Worm (Caenorhabditis elegans) whole organism, L1 larva: Measurements from ENCODE around the gene slcr-46.1.
A peak's percentile ranks its signal among the peaks of the same experiment; 100 is the strongest.

Experiments
- C04F5.9 ChIP-seq: sonication (generic microtip); optimal IDR thresholded peaks from 2 replicates; lab custom pipeline; 2016; ENCODE audit warnings: missing genetic modification characterization, missing compliant biosample characterization
- aly-2 ChIP-seq: fragments of 150-350 bp; optimal IDR thresholded peaks from 2 replicates; lab custom pipeline; 2014; ENCODE audit warnings: missing biosample characterization, missing genetic modification characterization
- ceh-63 ChIP-seq: fragments of 200-800 bp; sonication (Bioruptor generic); optimal IDR thresholded peaks from 2 replicates; lab custom pipeline; 2018; ENCODE audit warnings: mild to moderate bottlenecking, missing genetic modification characterization, missing compliant biosample characterization
- ceh-82 ChIP-seq, 3 experiments: fragments of 150-350 bp in 1 of 3; sonication (generic microtip) in 2 of 3; optimal IDR thresholded peaks; 2 replicates each; lab custom pipeline; 2014 to 2017; ENCODE audit warnings: missing biosample characterization in 3 of 3, missing genetic modification characterization in 3 of 3
- dsc-1 ChIP-seq: sonication (generic microtip); optimal IDR thresholded peaks from 2 replicates; lab custom pipeline; 2016; ENCODE audit warnings: mild to moderate bottlenecking, missing genetic modification characterization, missing compliant biosample characterization
- efl-1 ChIP-seq, 4 experiments: fragments of 150-350 bp; optimal IDR thresholded peaks in 3 of 4; peaks in 1 of 4; 1 replicate in 1 of 4; 2 replicates in 3 of 4; lab custom pipeline; 2014; ENCODE audit warnings: missing biosample characterization in 2 of 4, missing genetic modification characterization in 2 of 4, missing genetic modification reagents in 2 of 4
- efl-3 ChIP-seq: fragments of 200-800 bp; sonication (Bioruptor generic); optimal IDR thresholded peaks from 2 replicates; lab custom pipeline; 2018; ENCODE audit warnings: mild to moderate bottlenecking, missing genetic modification characterization, missing compliant biosample characterization
- egl-13 ChIP-seq: sonication (generic microtip); optimal IDR thresholded peaks from 2 replicates; lab custom pipeline; 2016; ENCODE audit warnings: missing genotype, missing genetic modification reagents, missing genetic modification characterization, missing compliant biosample characterization
- egl-27 ChIP-seq, 2 experiments: fragments of 150-350 bp in 1 of 2; sonication (generic microtip); optimal IDR thresholded peaks; 3 replicates each; lab custom pipeline; 2017 to 2018; ENCODE audit warnings: missing biosample characterization in 2 of 2, missing genetic modification characterization in 2 of 2, missing genetic modification reagents in 2 of 2
- elt-3 ChIP-seq, 6 experiments: fragments of 150-350 bp in 1 of 6; sonication (generic microtip); optimal IDR thresholded peaks; 2 replicates each; lab custom pipeline; 2017 to 2018; ENCODE audit warnings: missing biosample characterization in 6 of 6, missing genetic modification characterization in 6 of 6, inconsistent platforms in 1 of 6
- fkh-10 ChIP-seq: sonication (generic microtip); optimal IDR thresholded peaks from 2 replicates; lab custom pipeline; 2017; ENCODE audit warnings: missing biosample characterization, missing genetic modification reagents, missing genetic modification characterization
- fkh-8 ChIP-seq: sonication (generic microtip); optimal IDR thresholded peaks from 2 replicates; lab custom pipeline; 2016; ENCODE audit warnings: mild to moderate bottlenecking, missing genetic modification characterization, missing compliant biosample characterization
- grh-1 ChIP-seq: fragments of 200-800 bp; sonication (Bioruptor generic); IDR thresholded peaks from 2 replicates; pipeline ENCODE4 v1.3.6; 2022; ENCODE audit warnings: missing genetic modification reagents, missing genetic modification characterization, missing compliant biosample characterization
- hlh-17 ChIP-seq: fragments of 200-800 bp; sonication (Bioruptor generic); optimal IDR thresholded peaks from 2 replicates; lab custom pipeline; 2018; ENCODE audit warnings: missing genetic modification characterization, mild to moderate bottlenecking, missing compliant biosample characterization, moderate library complexity, borderline replicate concordance
- hlh-4 ChIP-seq: sonication (generic microtip); optimal IDR thresholded peaks from 2 replicates; lab custom pipeline; 2016; ENCODE audit warnings: mild to moderate bottlenecking, missing genetic modification characterization, missing compliant biosample characterization
- hpl-2 ChIP-seq: fragments of 150-350 bp; optimal IDR thresholded peaks from 2 replicates; lab custom pipeline; 2014; ENCODE audit warnings: missing biosample characterization, missing genetic modification reagents, missing genetic modification characterization
- jun-1 ChIP-seq: fragments of 150-350 bp; optimal IDR thresholded peaks from 2 replicates; lab custom pipeline; 2014; ENCODE audit warnings: missing biosample characterization, missing genetic modification reagents, missing genetic modification characterization
- lin-14 ChIP-seq: fragments of 200-800 bp; sonication (Bioruptor generic); optimal IDR thresholded peaks from 2 replicates; lab custom pipeline; 2018; ENCODE audit warnings: mild to moderate bottlenecking, missing genetic modification characterization, moderate library complexity, missing compliant biosample characterization
- lin-35 ChIP-seq, 2 experiments: fragments of 150-350 bp; optimal IDR thresholded peaks; 2 replicates each; lab custom pipeline; 2014; ENCODE audit warnings: missing biosample characterization in 2 of 2, missing genetic modification characterization in 2 of 2, missing genetic modification reagents in 2 of 2
- lin-39 ChIP-seq: fragments of 150-350 bp; optimal IDR thresholded peaks from 2 replicates; lab custom pipeline; 2014; ENCODE audit warnings: missing biosample characterization, missing genetic modification reagents, missing genetic modification characterization
- lir-3 ChIP-seq: sonication (generic microtip); optimal IDR thresholded peaks from 2 replicates; lab custom pipeline; 2016; ENCODE audit warnings: mild to moderate bottlenecking, missing genetic modification characterization, moderate library complexity, missing compliant biosample characterization; ENCODE audit not compliant: poor library complexity
- mdl-1 ChIP-seq, 2 experiments: fragments of 150-350 bp; optimal IDR thresholded peaks; 2 replicates each; lab custom pipeline; 2014 to 2017; ENCODE audit warnings: missing biosample characterization in 2 of 2, missing genetic modification characterization in 2 of 2, inconsistent platforms in 1 of 2
- nhr-20 ChIP-seq: sonication (generic microtip); optimal IDR thresholded peaks from 2 replicates; lab custom pipeline; 2016; ENCODE audit warnings: mild to moderate bottlenecking, missing genetic modification characterization, missing compliant biosample characterization
- nhr-71 ChIP-seq: sonication (generic microtip); optimal IDR thresholded peaks from 2 replicates; lab custom pipeline; 2016; ENCODE audit warnings: mild to moderate bottlenecking, missing genetic modification characterization, moderate library complexity, missing compliant biosample characterization
- nhr-76 ChIP-seq: sonication (generic microtip); optimal IDR thresholded peaks from 2 replicates; lab custom pipeline; 2017; ENCODE audit warnings: missing biosample characterization, missing genetic modification characterization
- pax-3 ChIP-seq: fragments of 200-800 bp; sonication (Bioruptor generic); optimal IDR thresholded peaks from 2 replicates; lab custom pipeline; 2018; ENCODE audit warnings: mild to moderate bottlenecking, missing genetic modification characterization, moderate library complexity, missing compliant biosample characterization
- skn-1 ChIP-seq: fragments of 150-350 bp; optimal IDR thresholded peaks from 2 replicates; lab custom pipeline; 2014; ENCODE audit warnings: missing biosample characterization, missing genetic modification characterization
- snpc-4 ChIP-seq: fragments of 150-350 bp; optimal IDR thresholded peaks from 2 replicates; lab custom pipeline; 2014; ENCODE audit warnings: missing biosample characterization, missing genetic modification characterization
- unc-86 ChIP-seq: sonication (generic microtip); optimal IDR thresholded peaks from 2 replicates; lab custom pipeline; 2016; ENCODE audit warnings: missing genetic modification characterization, missing compliant biosample characterization
- unc-98 ChIP-seq: fragments of 200-800 bp; sonication (Bioruptor generic); IDR thresholded peaks from 2 replicates; pipeline ENCODE4 v1.3.6; 2022; ENCODE audit warnings: missing genetic modification characterization, missing compliant biosample characterization
- ztf-11 ChIP-seq, 2 experiments: sonication (generic microtip); optimal IDR thresholded peaks; 2 replicates each; lab custom pipeline; 2016 to 2017; ENCODE audit warnings: missing genetic modification characterization in 2 of 2, missing biosample characterization in 1 of 2, missing compliant biosample characterization in 1 of 2
- ztf-4 ChIP-seq: fragments of 150-350 bp; optimal IDR thresholded peaks from 2 replicates; lab custom pipeline; 2014; ENCODE audit warnings: missing biosample characterization, missing genetic modification characterization

slcr-46.1 gene

DNA sequence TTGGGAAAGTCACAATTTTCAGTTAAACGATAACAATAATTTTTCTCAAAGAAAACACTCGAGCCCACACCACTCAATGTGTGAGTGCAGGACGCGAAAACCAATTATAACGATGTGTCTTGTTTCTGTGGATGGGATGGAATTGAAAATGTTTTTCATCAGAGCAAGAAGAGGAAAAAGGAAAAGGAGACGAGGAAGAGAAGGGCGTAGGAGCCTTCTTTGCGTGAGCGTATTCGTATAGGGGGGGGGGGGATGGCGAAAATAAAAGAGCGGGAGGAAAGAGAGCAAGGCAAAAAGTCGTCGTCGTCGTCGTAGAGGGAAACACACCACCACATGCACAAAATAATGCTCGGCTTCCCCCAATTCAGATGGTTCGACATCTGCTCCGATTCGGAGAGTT is 12.1 kb upstream of the slcr-46.1 start:
- TF ChIP-seq lin-35 (GFP tag; optimal IDR thresholded peaks at IDR 0.05; lab: Kevin White, UChicago) (no peak), ceh-82 (tag; optimal IDR thresholded peaks at IDR 0.05; lab: Kevin White, UChicago) (peak in 1 of 3 experiments; percentile 13), fkh-10 (peak; percentile 30), unc-86 (tag; lab: Kevin White, UChicago) (peak; percentile 28), ceh-63 (GFP tag; lab: Kevin White, UChicago) (peak; percentile 21), grh-1 (GFP tag; lab: Robert Waterston, UW) (no peak), fkh-8 (peak; percentile 19), snpc-4 (no peak), egl-13 (tag; lab: Kevin White, UChicago) (peak; percentile 21), dsc-1 (tag; lab: Kevin White, UChicago) (peak; percentile 38), egl-27 (tag; optimal IDR thresholded peaks at IDR 0.05; lab: Kevin White, UChicago) (no peak), hpl-2 (GFP tag; lab: Kevin White, UChicago) (no peak), lin-14 (peak; percentile 71)
- TF ChIP-seq, all 84 proteins: peak for 8

DNA sequence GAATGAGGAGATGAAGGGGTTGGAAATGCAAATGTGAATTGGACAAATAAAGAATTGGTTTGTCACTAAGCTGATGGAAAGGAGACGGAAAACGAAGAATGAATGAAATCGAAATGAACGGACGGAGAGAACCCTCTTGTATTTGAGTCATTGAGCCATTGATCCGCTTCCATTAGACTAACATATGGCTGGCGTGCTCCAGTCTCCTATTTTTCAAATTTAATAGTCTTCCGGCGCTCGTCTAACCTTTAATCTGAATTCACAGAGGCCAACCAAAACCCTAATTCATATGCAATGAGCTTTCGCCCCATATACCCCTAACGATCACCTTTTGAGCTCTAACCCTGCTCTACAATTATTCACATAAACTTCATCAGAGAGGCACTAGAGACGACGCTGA is 10.1 kb upstream of the slcr-46.1 start, which contains the start of gene C46C11.3:
TSS of gene C46C11.3 (plus strand) at position 301 of the 400 bp plus-strand sequence.
- TF ChIP-seq pax-3 (tag; lab: Kevin White, UChicago) (no peak), efl-3 (GFP tag; lab: Kevin White, UChicago) (no peak), fkh-8 (peak; percentile 24), nhr-20 (tag; lab: Kevin White, UChicago) (no peak), lin-35 (GFP tag; optimal IDR thresholded peaks at IDR 0.05; lab: Kevin White, UChicago) (no peak), mdl-1 (tag; optimal IDR thresholded peaks at IDR 0.05; lab: Kevin White, UChicago) (no peak)

DNA sequence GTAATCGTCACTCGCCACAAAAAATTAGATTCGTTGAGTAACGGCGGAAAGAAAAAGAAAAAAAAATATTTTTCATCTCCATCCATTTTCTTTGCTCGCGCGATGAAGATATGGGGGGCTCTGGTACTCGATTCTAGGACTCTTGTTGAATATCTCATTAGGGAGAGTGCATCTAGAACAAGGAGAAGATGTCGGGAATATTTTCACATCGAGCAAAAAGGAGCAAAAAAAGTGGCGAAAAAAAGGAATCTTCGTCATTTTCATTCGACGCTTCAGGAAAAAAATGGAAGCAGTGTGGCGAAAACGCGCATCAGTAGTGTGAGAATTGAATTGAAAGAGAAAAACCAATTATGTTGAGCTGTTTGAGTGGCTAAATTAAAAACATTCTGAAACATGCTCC is 8.5 kb upstream of the slcr-46.1 start:
- TF ChIP-seq ztf-11 (tag; optimal IDR thresholded peaks at IDR 0.05; lab: Kevin White, UChicago) (no peak), efl-1 (optimal IDR thresholded peaks at IDR 0.05; lab: Kevin White, UChicago) (no peak), efl-1 (GFP tag; optimal IDR thresholded peaks at IDR 0.05 in 1 of 2; lab: Kevin White, UChicago) (peak in 1 of 2 experiments; percentile 80), unc-98 (no peak), fkh-10 (peak; percentile 39), lin-14 (peak; percentile 62)

DNA sequence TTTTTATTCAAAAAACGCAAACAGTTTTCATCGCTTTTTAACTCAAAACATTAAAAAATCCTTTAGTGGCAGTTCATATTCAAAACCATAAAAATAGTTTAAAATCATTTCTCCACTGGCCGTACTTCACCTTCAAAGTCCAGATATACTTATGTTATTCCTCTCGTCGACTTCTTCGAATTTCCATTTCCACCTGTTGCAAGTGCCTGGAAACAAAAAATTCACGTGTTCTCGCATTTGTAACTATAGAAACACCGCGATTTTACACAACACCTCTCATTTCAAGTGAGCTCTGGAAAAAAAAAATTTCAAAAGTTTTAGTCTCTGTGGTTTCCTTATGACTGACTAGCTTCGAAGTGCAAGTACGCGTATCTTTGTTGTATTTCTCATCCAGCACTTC is 7.1 kb upstream of the slcr-46.1 start:
- TF ChIP-seq nhr-71 (tag; lab: Kevin White, UChicago), result peak; percentile 11
- peak; percentile 41 for TF ChIP-seq fkh-8
- TF ChIP-seq hlh-4 (tag; lab: Kevin White, UChicago), result peak; percentile 92
- TF ChIP-seq lin-39 (tag; lab: Kevin White, UChicago), result no peak
- no peak for TF ChIP-seq efl-1 (optimal IDR thresholded peaks at IDR 0.05; lab: Kevin White, UChicago)
- TF ChIP-seq efl-1 (GFP tag; optimal IDR thresholded peaks at IDR 0.05 in 1 of 2; lab: Kevin White, UChicago), result no peak
- TF ChIP-seq, all 84 proteins: peak for 3

DNA sequence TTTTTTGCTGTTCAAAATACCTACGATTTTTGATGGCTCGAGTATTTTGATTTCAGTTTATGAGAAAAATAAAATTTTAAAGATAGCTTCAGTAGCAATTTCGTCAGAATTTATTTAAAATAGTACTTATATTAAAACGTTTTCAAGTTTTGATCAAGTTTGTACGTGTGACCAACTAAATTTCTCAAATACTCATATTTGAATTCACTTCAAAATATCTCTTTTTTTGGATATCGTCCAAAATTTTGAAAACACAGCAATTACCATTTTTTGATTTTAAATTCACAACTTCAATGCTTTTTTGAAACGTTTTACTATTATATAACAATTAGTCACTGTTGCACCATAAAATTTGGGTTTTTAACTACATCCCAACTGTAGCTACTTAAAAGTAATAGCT is 5.3 kb upstream of the slcr-46.1 start:
- TF ChIP-seq pax-3 (tag; lab: Kevin White, UChicago) (no peak), fkh-10 (no peak), ztf-4 (tag; lab: Kevin White, UChicago) (no peak), egl-13 (tag; lab: Kevin White, UChicago) (no peak), lir-3 (no peak), aly-2 (tag; lab: Kevin White, UChicago) (no peak), skn-1 (tag; lab: Kevin White, UChicago) (no peak), C04F5.9 (tag; lab: Kevin White, UChicago) (no peak), elt-3 (tag; optimal IDR thresholded peaks at IDR 0.05; lab: Kevin White, UChicago) (no peak), jun-1 (no peak), lin-14 (no peak), snpc-4 (no peak), nhr-76 (tag; lab: Kevin White, UChicago) (no peak), hlh-17 (GFP tag; lab: Kevin White, UChicago) (no peak)
